Fruit fly (Drosophila melanogaster): ENCODE measurements around the gene CG45488.

Gene CG45488

DNA sequence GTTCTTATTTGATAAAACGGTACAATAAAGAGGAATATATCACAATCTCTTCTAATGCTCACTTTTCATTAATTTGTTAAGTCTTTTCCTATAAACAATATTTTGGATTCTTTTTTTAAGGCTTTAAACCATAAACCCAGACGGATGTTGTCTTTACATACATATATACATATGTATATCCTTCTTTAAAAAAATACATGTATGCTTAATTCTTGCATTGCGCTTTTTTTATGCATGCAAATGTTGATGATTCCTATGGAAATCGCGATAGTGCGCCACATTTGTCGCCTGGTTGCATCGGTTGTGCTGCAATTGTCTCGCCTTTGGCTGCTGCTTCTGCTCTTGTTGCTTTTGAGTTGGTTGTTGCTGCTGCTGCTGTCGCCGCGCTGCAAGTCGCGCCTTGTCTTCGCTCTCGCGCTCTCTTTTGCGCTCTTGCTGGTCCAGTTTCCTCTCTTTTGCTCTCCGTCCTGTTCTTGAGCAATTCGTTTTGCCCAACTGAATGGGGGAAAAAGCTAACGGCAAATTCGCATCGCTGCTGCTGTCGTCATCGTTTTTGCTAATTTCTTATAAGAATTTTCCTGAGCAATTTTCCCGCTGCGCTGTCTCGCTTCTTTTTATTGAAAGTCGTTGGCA lies 43.3 kb downstream of the CG45488 start:
- TF ChIP-seq Dll (optimal IDR thresholded peaks at IDR 0.05): peak; percentile 67
- TF ChIP-seq CG8478 (optimal IDR thresholded peaks at IDR 0.05): no peak

DNA sequence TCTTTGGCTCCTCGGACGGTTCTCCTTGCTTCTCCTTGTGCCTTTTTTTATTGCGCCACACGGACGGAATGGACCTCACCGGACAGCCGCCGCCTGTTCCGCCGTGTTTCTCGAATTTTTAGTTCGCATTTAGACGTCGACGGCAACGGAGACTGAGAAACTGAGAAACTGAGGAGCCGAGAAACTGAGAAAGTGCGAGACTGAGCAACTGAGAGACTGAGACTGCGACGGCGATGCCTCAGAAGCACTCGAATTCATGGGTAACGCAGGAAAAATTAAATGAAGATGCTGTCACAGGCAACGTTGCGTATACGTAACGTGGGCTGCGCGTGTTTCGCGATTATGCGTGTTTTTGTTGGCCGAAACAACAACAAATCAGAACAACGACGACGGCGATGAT lies 44.6 kb downstream of the CG45488 start:
- TF ChIP-seq psq (optimal IDR thresholded peaks at IDR 0.05) (no peak), usp (GFP tag; optimal IDR thresholded peaks at IDR 0.05) (no peak), pan (optimal IDR thresholded peaks at IDR 0.05) (no peak), CG8478 (optimal IDR thresholded peaks at IDR 0.05) (no peak), EcR (GFP tag; optimal IDR thresholded peaks at IDR 0.05) (no peak), Dll (optimal IDR thresholded peaks at IDR 0.05) (no peak)

DNA sequence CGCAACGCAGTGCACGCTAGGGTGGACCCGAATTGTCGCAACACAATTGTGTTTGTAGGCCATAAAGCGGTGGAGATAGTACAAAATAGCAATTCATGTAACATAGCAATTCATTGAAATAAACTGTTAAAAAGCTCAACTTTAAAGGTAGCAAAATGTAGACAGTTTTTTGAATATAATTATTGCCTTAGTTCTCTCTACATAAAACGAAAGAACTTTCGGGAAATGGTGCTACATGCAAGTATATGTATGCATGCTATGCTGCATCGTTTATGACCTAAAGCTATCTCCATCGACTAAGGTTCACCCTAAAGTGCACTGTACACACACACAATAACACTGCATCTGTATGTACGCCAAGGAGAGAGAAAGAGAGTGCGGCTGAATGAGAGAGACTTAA lies 45.2 kb downstream of the CG45488 start:
- no peak for TF ChIP-seq usp (GFP tag; optimal IDR thresholded peaks at IDR 0.05)
- TF ChIP-seq pan (optimal IDR thresholded peaks at IDR 0.05): no peak
- TF ChIP-seq Dll (optimal IDR thresholded peaks at IDR 0.05): no peak
- TF ChIP-seq psq (optimal IDR thresholded peaks at IDR 0.05): no peak
- no peak for TF ChIP-seq CG8478 (optimal IDR thresholded peaks at IDR 0.05)
- no peak for TF ChIP-seq EcR (GFP tag; optimal IDR thresholded peaks at IDR 0.05)
